Fruit fly (Drosophila melanogaster): ENCODE data around the gene CG5515.

CG5515 gene

DNA sequence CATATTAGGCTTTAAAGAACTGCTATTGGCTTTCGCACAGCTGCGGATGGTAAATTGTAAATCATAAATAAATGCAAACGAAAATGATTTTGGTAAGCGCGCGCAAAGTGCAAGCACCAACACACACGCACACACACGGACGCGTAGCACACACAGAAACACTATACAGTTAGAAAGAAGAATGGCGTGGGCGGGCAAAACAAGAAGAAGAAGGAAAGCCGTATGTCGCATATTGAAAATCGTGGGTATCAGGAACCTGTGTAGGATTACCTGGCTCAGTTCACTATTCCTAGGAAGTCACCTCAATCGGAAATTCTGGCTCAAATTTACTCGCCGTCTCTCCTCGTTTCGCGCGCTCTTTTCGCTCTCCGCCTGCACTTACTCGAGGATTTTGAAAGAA is 32.1 kb upstream of the CG5515 start, which contains the start of gene cav:
TSS of gene cav (plus strand) at position 259 of the 400 bp plus-strand sequence.
- TF ChIP-seq CG32121 (GFP tag; IDR thresholded peaks at IDR 0.05) (no peak), CG13204 (GFP tag; optimal IDR thresholded peaks at IDR 0.05) (no peak), Pif1A (GFP tag; optimal IDR thresholded peaks at IDR 0.05) (no peak), rn (GFP tag; IDR thresholded peaks at IDR 0.05) (no peak), EcR (GFP tag; optimal IDR thresholded peaks at IDR 0.05) (no peak), Pif1B (GFP tag; optimal IDR thresholded peaks at IDR 0.05) (no peak), CG14655 (GFP tag; optimal IDR thresholded peaks at IDR 0.05) (no peak), CG4496 (GFP tag; IDR thresholded peaks at IDR 0.05) (no peak), D1 (tag; optimal IDR thresholded peaks at IDR 0.05) (no peak), CG17806 (tag; optimal IDR thresholded peaks at IDR 0.05) (no peak), CG8301 (tag; optimal IDR thresholded peaks at IDR 0.05) (no peak), CG12605 (GFP tag; IDR thresholded peaks at IDR 0.05) (no peak), Snoo (tag; optimal IDR thresholded peaks at IDR 0.05) (no peak), Ets98B (GFP tag; IDR thresholded peaks at IDR 0.05) (no peak), CG34367 (tag; optimal IDR thresholded peaks at IDR 0.05) (no peak), gl (tag; optimal IDR thresholded peaks at IDR 0.05) (no peak), CG15710 (tag; optimal IDR thresholded peaks at IDR 0.05) (no peak), CG9948 (tag; optimal IDR thresholded peaks at IDR 0.05) (no peak), CG8159 (tag; optimal IDR thresholded peaks at IDR 0.05) (no peak), CG10348 (GFP tag; IDR thresholded peaks at IDR 0.05) (no peak)

- TF ChIP-seq D1 (tag; optimal IDR thresholded peaks at IDR 0.05) = no peak
- TF ChIP-seq CG8159 (tag; optimal IDR thresholded peaks at IDR 0.05) = no peak
- TF ChIP-seq CG8301 (tag; optimal IDR thresholded peaks at IDR 0.05) = peak; percentile 1
- TF ChIP-seq CG14655 (GFP tag; optimal IDR thresholded peaks at IDR 0.05) = no peak
- TF ChIP-seq CG4496 (GFP tag; IDR thresholded peaks at IDR 0.05) = no peak
Measured at dm6 chr3R:24219093-24219492, 30.4 kb upstream of the CG5515 start.

DNA sequence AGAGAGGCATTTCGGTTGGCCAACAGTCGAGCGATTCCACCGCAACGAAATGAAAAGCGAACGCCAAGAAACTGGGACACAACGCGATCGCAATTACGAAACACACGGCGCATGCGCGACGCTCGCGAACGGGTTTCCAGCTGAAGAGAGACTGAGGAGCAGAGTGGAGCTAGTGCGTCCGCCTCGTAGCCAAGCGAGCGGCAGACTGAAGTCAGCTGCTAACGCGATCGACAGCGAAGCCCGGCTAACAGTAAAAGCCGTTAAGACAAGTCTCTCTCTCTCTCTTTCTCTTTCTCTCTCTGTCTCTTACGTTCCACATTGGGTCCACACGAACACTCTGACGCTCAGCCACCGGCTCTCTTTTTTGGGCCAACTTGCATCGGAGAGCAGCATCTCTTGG is 29.9 kb upstream of the CG5515 start, which contains the start of gene CG17786:
TSS of gene CG17786 (minus strand) at position 154 of the 400 bp plus-strand sequence.
- TF ChIP-seq CG9948 (tag; optimal IDR thresholded peaks at IDR 0.05) (no peak), gl (tag; optimal IDR thresholded peaks at IDR 0.05) (no peak), CG13204 (GFP tag; optimal IDR thresholded peaks at IDR 0.05) (peak; percentile 82), CG8301 (tag; optimal IDR thresholded peaks at IDR 0.05) (no peak), CG15710 (tag; optimal IDR thresholded peaks at IDR 0.05) (no peak), Pif1B (GFP tag; optimal IDR thresholded peaks at IDR 0.05) (no peak), CG14655 (GFP tag; optimal IDR thresholded peaks at IDR 0.05) (no peak), EcR (GFP tag; optimal IDR thresholded peaks at IDR 0.05) (peak; percentile 31), rn (GFP tag; IDR thresholded peaks at IDR 0.05) (no peak), Pif1A (GFP tag; optimal IDR thresholded peaks at IDR 0.05) (peak; percentile 12), D1 (tag; optimal IDR thresholded peaks at IDR 0.05) (no peak), CG4496 (GFP tag; IDR thresholded peaks at IDR 0.05) (peak; percentile 29; the same call in 2 of the 3 replicates), CG12605 (GFP tag; IDR thresholded peaks at IDR 0.05) (peak; percentile 61; the same call in 1 of the 2 replicates), Ets98B (GFP tag; IDR thresholded peaks at IDR 0.05) (peak; percentile 48; the same call in 1 of the 2 replicates), CG10348 (GFP tag; IDR thresholded peaks at IDR 0.05) (no peak), CG17806 (tag; optimal IDR thresholded peaks at IDR 0.05) (no peak), fd96Ca (GFP tag; IDR thresholded peaks at IDR 0.05) (0 out of 3 replicates have a peak, but pooled peaks have one; percentile 22), CG8159 (tag; optimal IDR thresholded peaks at IDR 0.05) (no peak), Snoo (tag; optimal IDR thresholded peaks at IDR 0.05) (peak; percentile 40), CG34367 (tag; optimal IDR thresholded peaks at IDR 0.05) (no peak), CG32121 (GFP tag; IDR thresholded peaks at IDR 0.05) (peak; percentile 43; the same call in 1 of the 2 replicates)

- TF ChIP-seq Pif1A (GFP tag; optimal IDR thresholded peaks at IDR 0.05) (no peak), CG8159 (tag; optimal IDR thresholded peaks at IDR 0.05) (no peak), CG14655 (GFP tag; optimal IDR thresholded peaks at IDR 0.05) (no peak), EcR (GFP tag; optimal IDR thresholded peaks at IDR 0.05) (no peak), Pif1B (GFP tag; optimal IDR thresholded peaks at IDR 0.05) (no peak), Ets98B (GFP tag; IDR thresholded peaks at IDR 0.05) (no peak), fd96Ca (GFP tag; IDR thresholded peaks at IDR 0.05) (no peak), CG9948 (tag; optimal IDR thresholded peaks at IDR 0.05) (no peak), CG15710 (tag; optimal IDR thresholded peaks at IDR 0.05) (no peak), CG13204 (GFP tag; optimal IDR thresholded peaks at IDR 0.05) (no peak), CG32121 (GFP tag; IDR thresholded peaks at IDR 0.05) (no peak), D1 (tag; optimal IDR thresholded peaks at IDR 0.05) (no peak), CG4496 (GFP tag; IDR thresholded peaks at IDR 0.05) (no peak)
Measured at dm6 chr3R:24216017-24216416, 27.3 kb upstream of the CG5515 start.

dm6 chr3R:24213644-24214043 is 24.9 kb upstream of the CG5515 start:
- TF ChIP-seq CG4496 (GFP tag; IDR thresholded peaks at IDR 0.05) = no peak
- no peak for TF ChIP-seq CG32121 (GFP tag; IDR thresholded peaks at IDR 0.05)
- no peak for TF ChIP-seq fd96Ca (GFP tag; IDR thresholded peaks at IDR 0.05)
- TF ChIP-seq gl (tag; optimal IDR thresholded peaks at IDR 0.05) = no peak
- TF ChIP-seq CG12605 (GFP tag; IDR thresholded peaks at IDR 0.05) = no peak
- no peak for TF ChIP-seq CG9948 (tag; optimal IDR thresholded peaks at IDR 0.05)
- TF ChIP-seq CG14655 (GFP tag; optimal IDR thresholded peaks at IDR 0.05) = no peak
- no peak for TF ChIP-seq Pif1A (GFP tag; optimal IDR thresholded peaks at IDR 0.05)
- no peak for TF ChIP-seq rn (GFP tag; IDR thresholded peaks at IDR 0.05)

- TF ChIP-seq Pif1A (GFP tag; optimal IDR thresholded peaks at IDR 0.05) = peak; percentile 47
- TF ChIP-seq CG32121 (GFP tag; IDR thresholded peaks at IDR 0.05) = no peak
- TF ChIP-seq CG13204 (GFP tag; optimal IDR thresholded peaks at IDR 0.05) = no peak
- peak; percentile 33 for TF ChIP-seq CG15710 (tag; optimal IDR thresholded peaks at IDR 0.05)
- TF ChIP-seq CG12605 (GFP tag; IDR thresholded peaks at IDR 0.05) = peak; percentile 39; the same call in 1 of the 2 replicates
- peak; percentile 9; the same call in 1 of the 3 replicates for TF ChIP-seq CG4496 (GFP tag; IDR thresholded peaks at IDR 0.05)
- peak; percentile 21 for TF ChIP-seq CG14655 (GFP tag; optimal IDR thresholded peaks at IDR 0.05)
- TF ChIP-seq CG10348 (GFP tag; IDR thresholded peaks at IDR 0.05) = no peak
- TF ChIP-seq EcR (GFP tag; optimal IDR thresholded peaks at IDR 0.05) = no peak
- no peak for TF ChIP-seq rn (GFP tag; IDR thresholded peaks at IDR 0.05)
- peak; percentile 38 for TF ChIP-seq Pif1B (GFP tag; optimal IDR thresholded peaks at IDR 0.05)
- TF ChIP-seq Ets98B (GFP tag; IDR thresholded peaks at IDR 0.05) = no peak
- peak; percentile 40 for TF ChIP-seq CG8159 (tag; optimal IDR thresholded peaks at IDR 0.05)
- TF ChIP-seq CG34367 (tag; optimal IDR thresholded peaks at IDR 0.05) = peak; percentile 43
- peak; percentile 3 for TF ChIP-seq CG8301 (tag; optimal IDR thresholded peaks at IDR 0.05)
- peak; percentile 34; the same call in 1 of the 3 replicates for TF ChIP-seq fd96Ca (GFP tag; IDR thresholded peaks at IDR 0.05)
- TF ChIP-seq Snoo (tag; optimal IDR thresholded peaks at IDR 0.05) = peak; percentile 57
- no peak for TF ChIP-seq gl (tag; optimal IDR thresholded peaks at IDR 0.05)
- TF ChIP-seq D1 (tag; optimal IDR thresholded peaks at IDR 0.05) = no peak
- TF ChIP-seq CG9948 (tag; optimal IDR thresholded peaks at IDR 0.05) = peak; percentile 8
- peak; percentile 24 for TF ChIP-seq CG17806 (tag; optimal IDR thresholded peaks at IDR 0.05)
Measured at dm6 chr3R:24206341-24207114, 17.8 kb upstream of the CG5515 start.
